Worm (Caenorhabditis elegans) whole organism, midembryonic: ENCODE results near the gene F53A9.7.
"Not testable (repeated sequence)": the region's sequence is repeated elsewhere in the genome, so short reads cannot be mapped to it uniquely, and the experiment has no call there.

Experiments used
- T22C8.4 ChIP-seq: fragments of 200-800 bp; sonication (Bioruptor generic); IDR thresholded peaks from 2 replicates; pipeline ENCODE4 v1.3.6; 2022; ENCODE audit warnings: missing genetic modification characterization, missing compliant biosample characterization
- cog-1 ChIP-seq: sonication (generic microtip); optimal IDR thresholded peaks from 2 replicates; lab custom pipeline; 2016; ENCODE audit warnings: missing genetic modification characterization, missing compliant biosample characterization
- flt-1 ChIP-seq: fragments of 200-800 bp; sonication (Bioruptor generic); IDR thresholded peaks from 2 replicates; pipeline ENCODE4 v1.3.6; 2022; ENCODE audit warnings: missing genetic modification characterization, missing compliant biosample characterization
- klf-2 ChIP-seq: fragments of 200-800 bp; sonication (Bioruptor generic); conservative IDR thresholded peaks from 2 replicates; pipeline ENCODE4 v1.3.6; 2022; ENCODE audit warnings: missing genetic modification reagents, missing genetic modification characterization, missing compliant biosample characterization
- med-1 ChIP-seq: sonication (generic microtip); optimal IDR thresholded peaks from 2 replicates; lab custom pipeline; 2017; ENCODE audit warnings: missing genetic modification characterization, mild to moderate bottlenecking, missing compliant biosample characterization, antibody characterized with exemption, missing genetic modification reagents; ENCODE audit not compliant: insufficient read depth
- ref-1 ChIP-seq: fragments of 200-800 bp; sonication (Bioruptor generic); conservative IDR thresholded peaks from 2 replicates; pipeline ENCODE4 v1.3.6; 2022; ENCODE audit warnings: missing genetic modification reagents, missing genetic modification characterization, missing compliant biosample characterization
- tab-1 ChIP-seq: fragments of 200-800 bp; sonication (Bioruptor generic); IDR thresholded peaks from 2 replicates; pipeline ENCODE4 v1.3.6; 2022; ENCODE audit warnings: missing genetic modification characterization, missing compliant biosample characterization
- ztf-23 ChIP-seq: fragments of 200-800 bp; sonication (Bioruptor generic); IDR thresholded peaks from 2 replicates; pipeline ENCODE4 v1.3.6; 2022; ENCODE audit warnings: missing genetic modification reagents, missing genetic modification characterization, missing compliant biosample characterization
- ztf-29 ChIP-seq: fragments of 200-800 bp; sonication (Bioruptor generic); IDR thresholded peaks from 2 replicates; pipeline ENCODE4 v1.3.6; 2022; ENCODE audit warnings: missing genetic modification reagents, missing genetic modification characterization, missing compliant biosample characterization

F53A9.7 gene

ce11 chrX:8750209-8750608 lies 33.5 kb upstream of the F53A9.7 start:
- TF ChIP-seq med-1 (GFP tag; lab: Kevin White, UChicago): no peak
- TF ChIP-seq flt-1 (GFP tag; lab: Robert Waterston, UW): no peak
- TF ChIP-seq ref-1: no peak
- TF ChIP-seq klf-2 (GFP tag; lab: Robert Waterston, UW): no peak
- TF ChIP-seq tab-1 (GFP tag; lab: Robert Waterston, UW): no peak
- TF ChIP-seq cog-1 (tag; lab: Kevin White, UChicago): no peak
- no peak for TF ChIP-seq T22C8.4 (GFP tag; lab: Robert Waterston, UW)
- no peak for TF ChIP-seq ztf-29 (GFP tag; lab: Robert Waterston, UW)
- no peak for TF ChIP-seq ztf-23 (GFP tag; lab: Robert Waterston, UW)

- no peak for TF ChIP-seq ref-1
- TF ChIP-seq tab-1 (GFP tag; lab: Robert Waterston, UW): no peak
- no peak for TF ChIP-seq ztf-29 (GFP tag; lab: Robert Waterston, UW)
- no peak for TF ChIP-seq klf-2 (GFP tag; lab: Robert Waterston, UW)
- no peak for TF ChIP-seq cog-1 (tag; lab: Kevin White, UChicago)
- TF ChIP-seq med-1 (GFP tag; lab: Kevin White, UChicago): no peak
- no peak for TF ChIP-seq T22C8.4 (GFP tag; lab: Robert Waterston, UW)
- no peak for TF ChIP-seq ztf-23 (GFP tag; lab: Robert Waterston, UW)
- TF ChIP-seq flt-1 (GFP tag; lab: Robert Waterston, UW): no peak
These were observed 28.8 kb upstream of the F53A9.7 start for ce11 chrX:8745524-8745923.

- TF ChIP-seq ztf-23 (GFP tag; lab: Robert Waterston, UW) (no peak), med-1 (GFP tag; lab: Kevin White, UChicago) (no peak), T22C8.4 (GFP tag; lab: Robert Waterston, UW) (no peak), klf-2 (GFP tag; lab: Robert Waterston, UW) (no peak), flt-1 (GFP tag; lab: Robert Waterston, UW) (no peak), ztf-29 (GFP tag; lab: Robert Waterston, UW) (no peak), tab-1 (GFP tag; lab: Robert Waterston, UW) (no peak), cog-1 (tag; lab: Kevin White, UChicago) (no peak), ref-1 (no peak)
These were observed 27.7 kb upstream of the F53A9.7 start for ce11 chrX:8744192-8744985.

ce11 chrX:8742896-8743295 lies 26.2 kb upstream of the F53A9.7 start, which contains the start of gene M02D8.7:
Gene M02D8.7, minus strand, starts transcription at chrX:8742996.
- no peak for TF ChIP-seq T22C8.4 (GFP tag; lab: Robert Waterston, UW)
- no peak for TF ChIP-seq tab-1 (GFP tag; lab: Robert Waterston, UW)
- no peak for TF ChIP-seq flt-1 (GFP tag; lab: Robert Waterston, UW)
- TF ChIP-seq klf-2 (GFP tag; lab: Robert Waterston, UW): no peak
- TF ChIP-seq ztf-23 (GFP tag; lab: Robert Waterston, UW): no peak
- no peak for TF ChIP-seq med-1 (GFP tag; lab: Kevin White, UChicago)
- TF ChIP-seq ref-1: no peak
- no peak for TF ChIP-seq ztf-29 (GFP tag; lab: Robert Waterston, UW)
- no peak for TF ChIP-seq cog-1 (tag; lab: Kevin White, UChicago)

- no peak for TF ChIP-seq tab-1 (GFP tag; lab: Robert Waterston, UW)
These were observed 25.0 kb upstream of the F53A9.7 start for ce11 chrX:8741629-8742170.

- TF ChIP-seq tab-1 (GFP tag; lab: Robert Waterston, UW): no peak
- no peak for TF ChIP-seq ztf-23 (GFP tag; lab: Robert Waterston, UW)
These were observed 22.7 kb upstream of the F53A9.7 start, which contains the start of gene M02D8.2 for ce11 chrX:8739373-8739772. Gene M02D8.2, plus strand, starts transcription at chrX:8739673.

ce11 chrX:8737801-8738200 lies 21.1 kb upstream of the F53A9.7 start:
- no peak for TF ChIP-seq T22C8.4 (GFP tag; lab: Robert Waterston, UW)
- TF ChIP-seq flt-1 (GFP tag; lab: Robert Waterston, UW): no peak
- no peak for TF ChIP-seq klf-2 (GFP tag; lab: Robert Waterston, UW)
- TF ChIP-seq cog-1 (tag; lab: Kevin White, UChicago): no peak
- no peak for TF ChIP-seq tab-1 (GFP tag; lab: Robert Waterston, UW)
- no peak for TF ChIP-seq ref-1
- no peak for TF ChIP-seq med-1 (GFP tag; lab: Kevin White, UChicago)
- no peak for TF ChIP-seq ztf-23 (GFP tag; lab: Robert Waterston, UW)
- TF ChIP-seq ztf-29 (GFP tag; lab: Robert Waterston, UW): no peak

- TF ChIP-seq cog-1 (tag; lab: Kevin White, UChicago) (peak; percentile 14), flt-1 (GFP tag; lab: Robert Waterston, UW) (no peak), T22C8.4 (GFP tag; lab: Robert Waterston, UW) (no peak), tab-1 (GFP tag; lab: Robert Waterston, UW) (no peak), ztf-23 (GFP tag; lab: Robert Waterston, UW) (no peak), ref-1 (no peak), ztf-29 (GFP tag; lab: Robert Waterston, UW) (no peak)
These were observed 20.3 kb upstream of the F53A9.7 start, which contains the start of gene M02D8.3 for ce11 chrX:8736965-8737464. Gene M02D8.3, minus strand, starts transcription at chrX:8737015.

- not testable (repeated sequence) for TF ChIP-seq cog-1 (tag; lab: Kevin White, UChicago); ref-1; klf-2 (GFP tag; lab: Robert Waterston, UW)
These were observed 15.1 kb upstream of the F53A9.7 start, which contains the start of gene M02D8.6 for ce11 chrX:8731822-8732221. Gene M02D8.6, minus strand, starts transcription at chrX:8731922.
